Worm (Caenorhabditis elegans) whole organism, late embryonic: ENCODE results near the gene fan-1.

ENCODE experiments used
- fkh-10 ChIP-seq: fragments of 150-350 bp; optimal IDR thresholded peaks from 2 replicates; lab custom pipeline; 2014; ENCODE audit warnings: missing biosample characterization, missing genetic modification reagents, missing genetic modification characterization
- hlh-15 ChIP-seq: sonication (generic microtip); optimal IDR thresholded peaks from 2 replicates; lab custom pipeline; 2016; ENCODE audit warnings: missing genetic modification characterization, missing compliant biosample characterization
- lim-6 ChIP-seq: sonication (generic microtip); optimal IDR thresholded peaks from 2 replicates; lab custom pipeline; 2016; ENCODE audit warnings: missing genetic modification characterization, missing compliant biosample characterization
- rnt-1 ChIP-seq: sonication (generic microtip); optimal IDR thresholded peaks from 2 replicates; lab custom pipeline; 2016; ENCODE audit warnings: missing genetic modification characterization, missing compliant biosample characterization

DNA sequence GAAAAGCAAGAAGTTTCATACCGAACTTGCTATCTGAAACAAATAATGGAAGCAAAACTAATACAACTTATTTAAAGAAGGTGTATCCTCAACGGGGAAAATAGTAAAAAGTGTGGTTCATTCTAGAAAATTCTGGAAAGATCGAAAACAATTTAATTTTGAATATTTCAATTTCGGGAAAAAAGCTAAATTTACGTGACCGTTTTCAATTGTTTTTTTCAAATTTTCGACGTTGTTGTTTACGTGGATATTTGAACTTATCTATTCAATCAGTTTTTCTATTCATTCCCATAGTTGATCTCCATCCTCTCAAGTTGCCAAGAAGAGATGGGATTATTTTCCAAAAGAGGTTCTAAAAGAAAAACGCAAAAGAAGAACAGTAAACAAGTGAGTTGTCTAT is 12.6 kb upstream of the fan-1 start, which contains the start of gene C01G5.3:
- TF ChIP-seq fkh-10 (no peak), rnt-1 (tag; lab: Kevin White, UChicago) (no peak), hlh-15 (tag; lab: Kevin White, UChicago) (no peak), lim-6 (no peak)
